Fruit fly (Drosophila melanogaster): ENCODE measurements around the gene RpL7-like.

Gene RpL7-like

DNA sequence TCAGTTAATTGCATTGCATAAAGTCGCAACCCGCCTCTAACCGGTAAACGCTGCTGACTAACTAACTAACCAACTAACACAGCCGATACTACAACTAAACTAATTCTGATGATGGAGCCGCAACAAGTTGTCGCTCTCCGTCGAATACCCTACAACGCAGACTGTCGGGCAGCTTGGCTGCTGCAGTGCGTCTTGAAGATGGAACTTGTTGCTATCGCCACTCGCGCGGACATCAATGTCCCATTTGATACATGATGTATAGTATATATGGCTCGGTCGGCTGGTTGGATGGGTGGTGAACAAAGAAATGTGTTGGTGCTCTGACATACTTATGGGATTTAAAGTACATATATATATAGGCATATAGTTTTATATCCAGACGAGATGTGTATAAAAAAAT lies 30.6 kb upstream of the RpL7-like start (continued):
- TF ChIP-seq NC2β (GFP tag; optimal IDR thresholded peaks at IDR 0.05) (no peak), nerfin-2 (GFP tag; IDR thresholded peaks at IDR 0.05; ENCODE audit: partially characterized antibody) (no peak), CG10209 (GFP tag; optimal IDR thresholded peaks at IDR 0.05) (peak; percentile 13), rib (GFP tag; IDR thresholded peaks at IDR 0.05) (no peak), CG7745 (tag; optimal IDR thresholded peaks at IDR 0.05) (no peak), CG34224 (GFP tag; IDR thresholded peaks at IDR 0.05; ENCODE audit: partially characterized antibody) (no peak), CG6765 (GFP tag; optimal IDR thresholded peaks at IDR 0.05) (no peak), usp (GFP tag; optimal IDR thresholded peaks at IDR 0.05) (no peak), CTCF (GFP tag; optimal IDR thresholded peaks at IDR 0.05) (no peak), Myb (GFP tag; optimal IDR thresholded peaks at IDR 0.05) (no peak), CG33557 (GFP tag; optimal IDR thresholded peaks at IDR 0.05) (no peak), ro (GFP tag; IDR thresholded peaks at IDR 0.05) (no peak), ftz-f1 (GFP tag; optimal IDR thresholded peaks at IDR 0.05) (no peak), CG1529 (GFP tag; optimal IDR thresholded peaks at IDR 0.05) (no peak), CG12769 (tag; optimal IDR thresholded peaks at IDR 0.05) (peak; percentile 83), CG14050 (GFP tag; IDR thresholded peaks at IDR 0.05) (no peak), CG12071 (GFP tag; optimal IDR thresholded peaks at IDR 0.05) (peak; percentile 43), CG8765 (GFP tag; IDR thresholded peaks at IDR 0.05) (no peak), sob (GFP tag; IDR thresholded peaks at IDR 0.05) (0 out of 2 replicates have a peak, but pooled peaks have one; percentile 31), stwl (tag; optimal IDR thresholded peaks at IDR 0.05) (no peak), Blimp-1 (GFP tag; optimal IDR thresholded peaks at IDR 0.05) (no peak), CG11398 (GFP tag; optimal IDR thresholded peaks at IDR 0.05) (no peak), caup (GFP tag; optimal IDR thresholded peaks at IDR 0.05; ENCODE audit: severe bottlenecking) (no peak), CG33213 (GFP tag; optimal IDR thresholded peaks at IDR 0.05) (no peak), Abd-B (GFP tag; optimal IDR thresholded peaks at IDR 0.05) (no peak), CG1792 (GFP tag; optimal IDR thresholded peaks at IDR 0.05) (no peak), Ets65A (GFP tag) (peak; percentile 70), CG7987 (GFP tag; optimal IDR thresholded peaks at IDR 0.05) (peak; percentile 22), HmgZ (tag; optimal IDR thresholded peaks at IDR 0.05) (no peak), CG1647 (GFP tag; optimal IDR thresholded peaks at IDR 0.05) (no peak), chinmo (GFP tag; IDR thresholded peaks at IDR 0.05; ENCODE audit: partially characterized antibody) (peak; percentile 82; the same call in 2 of the 4 replicates), Atf-2 (GFP tag; optimal IDR thresholded peaks at IDR 0.05) (no peak), nom (GFP tag; optimal IDR thresholded peaks at IDR 0.05) (peak; percentile 46), slbo (GFP tag; IDR thresholded peaks at IDR 0.05) (peak; percentile 38; the same call in 1 of the 2 replicates), Side (GFP tag; optimal IDR thresholded peaks at IDR 0.05) (no peak), CG15269 (tag; optimal IDR thresholded peaks at IDR 0.05) (peak; percentile 32), Dip3 (GFP tag; optimal IDR thresholded peaks at IDR 0.05) (no peak), eve (GFP tag; optimal IDR thresholded peaks at IDR 0.05) (no peak), peb (GFP tag; IDR thresholded peaks at IDR 0.05) (no peak), slp2 (GFP tag; optimal IDR thresholded peaks at IDR 0.05) (no peak), pzg (GFP tag; optimal IDR thresholded peaks at IDR 0.05) (no peak), CG7963 (GFP tag; IDR thresholded peaks at IDR 0.05; ENCODE audit: partially characterized antibody) (no peak)

All from whole organism, embryonic.